Fruit fly (Drosophila melanogaster): ENCODE measurements around the gene CG33648.

The CG33648 gene

DNA sequence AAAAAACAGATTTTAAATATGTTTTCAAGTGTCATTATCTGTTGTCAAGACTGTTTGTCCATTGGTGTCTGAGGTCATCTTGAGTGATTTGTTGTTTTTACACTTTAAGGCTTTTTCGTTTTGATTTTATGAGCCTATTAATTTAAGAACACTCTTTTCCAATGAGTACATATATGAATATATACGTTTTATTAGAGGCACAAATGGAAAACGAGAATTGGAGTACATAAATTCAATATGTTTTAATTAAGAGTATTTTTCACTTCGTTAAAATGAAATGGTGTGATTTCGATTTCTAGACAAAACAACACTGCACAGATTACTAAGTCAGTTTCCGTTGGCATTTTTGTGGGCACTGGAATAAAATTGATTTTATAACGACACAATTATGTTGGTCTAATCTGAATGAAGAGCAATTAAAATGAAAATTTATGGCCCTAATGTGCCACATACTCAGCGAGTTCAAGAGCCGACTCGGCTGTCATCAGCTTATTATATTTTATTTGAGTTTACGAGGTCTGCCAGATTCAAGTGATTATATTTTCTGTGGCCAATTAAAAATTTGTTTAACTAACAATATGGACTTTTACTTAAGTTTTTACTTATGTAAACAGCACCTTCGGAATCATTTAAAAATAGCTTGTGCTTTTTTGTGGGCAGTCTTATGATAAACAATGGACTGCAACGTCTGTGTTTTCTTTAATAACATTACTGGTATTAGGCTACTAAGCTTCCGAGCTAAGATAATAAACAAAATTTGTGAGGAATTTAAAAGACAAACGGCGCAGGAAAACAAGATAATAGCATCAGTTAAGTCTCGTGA lies 22.8 kb upstream of the CG33648 start:
- TF ChIP-seq Sin3A (optimal IDR thresholded peaks at IDR 0.05) (no peak), insv (optimal IDR thresholded peaks at IDR 0.05) (no peak), Myc (optimal IDR thresholded peaks at IDR 0.05) (no peak)

DNA sequence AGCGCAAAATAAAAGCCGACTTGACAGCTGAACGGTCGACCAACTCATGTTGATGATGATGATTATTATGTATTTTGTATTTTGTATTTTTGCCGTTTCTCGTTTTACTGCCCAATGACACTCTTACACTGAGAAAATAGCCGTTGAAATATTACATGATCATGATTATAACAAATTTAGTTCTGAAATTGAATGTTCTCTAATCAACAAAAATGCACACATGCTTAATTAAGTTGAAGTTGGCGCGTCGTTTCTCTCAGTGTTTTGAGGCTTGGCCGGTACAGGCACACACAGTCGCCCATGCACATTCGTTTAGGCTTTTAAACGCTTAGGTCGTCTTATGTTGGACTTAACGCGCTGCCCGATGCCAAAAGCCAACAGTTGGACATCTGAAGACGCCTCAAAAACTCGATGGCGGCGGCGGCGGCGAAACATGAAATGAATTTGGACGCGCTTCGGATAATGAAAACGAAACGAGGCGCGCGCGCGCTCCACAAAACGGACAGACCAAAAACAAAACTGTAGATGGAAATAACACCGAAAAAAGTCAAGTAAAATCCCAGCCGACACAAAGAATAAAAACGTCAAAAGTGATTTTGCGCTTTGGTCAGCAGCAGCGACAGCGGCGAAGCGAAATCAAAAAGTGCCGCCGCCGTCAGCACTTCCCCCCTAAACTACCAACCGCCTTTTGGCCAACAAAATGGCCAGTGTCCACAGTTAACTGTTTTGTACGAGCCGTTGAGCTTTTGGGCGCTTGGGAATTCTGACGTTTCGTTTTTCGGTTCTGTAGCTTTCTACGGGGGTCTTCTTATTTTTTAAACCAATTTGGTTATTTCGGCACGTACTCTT lies 21.3 kb upstream of the CG33648 start:
- TF ChIP-seq h (optimal IDR thresholded peaks at IDR 0.05) (no peak), insv (optimal IDR thresholded peaks at IDR 0.05) (no peak), ttk (optimal IDR thresholded peaks at IDR 0.05) (no peak), Sin3A (optimal IDR thresholded peaks at IDR 0.05) (no peak), Myc (optimal IDR thresholded peaks at IDR 0.05) (no peak), psq (optimal IDR thresholded peaks at IDR 0.05) (no peak)

DNA sequence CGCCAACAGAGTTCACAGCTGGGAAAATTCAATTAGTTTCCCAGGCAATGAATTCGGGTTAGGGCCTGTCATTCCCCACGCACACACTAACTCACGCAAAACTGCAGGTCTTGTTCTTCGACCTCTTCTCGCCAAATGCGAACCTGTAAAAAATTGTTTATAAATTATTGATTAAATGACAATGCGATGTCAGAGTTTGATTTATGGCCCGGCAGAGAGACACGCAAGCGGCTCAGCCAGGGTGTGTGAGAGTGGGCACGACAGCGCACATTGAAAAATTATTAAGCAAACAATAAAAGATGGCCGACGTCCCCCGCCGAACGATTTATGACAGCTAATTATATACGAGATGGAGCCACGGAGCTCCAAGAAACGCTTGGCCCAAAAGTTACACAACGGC lies 20.5 kb upstream of the CG33648 start:
- TF ChIP-seq psq (optimal IDR thresholded peaks at IDR 0.05) (no peak), h (optimal IDR thresholded peaks at IDR 0.05) (no peak), insv (optimal IDR thresholded peaks at IDR 0.05) (no peak), Sin3A (optimal IDR thresholded peaks at IDR 0.05) (no peak), ttk (optimal IDR thresholded peaks at IDR 0.05) (no peak), Myc (optimal IDR thresholded peaks at IDR 0.05) (no peak)

DNA sequence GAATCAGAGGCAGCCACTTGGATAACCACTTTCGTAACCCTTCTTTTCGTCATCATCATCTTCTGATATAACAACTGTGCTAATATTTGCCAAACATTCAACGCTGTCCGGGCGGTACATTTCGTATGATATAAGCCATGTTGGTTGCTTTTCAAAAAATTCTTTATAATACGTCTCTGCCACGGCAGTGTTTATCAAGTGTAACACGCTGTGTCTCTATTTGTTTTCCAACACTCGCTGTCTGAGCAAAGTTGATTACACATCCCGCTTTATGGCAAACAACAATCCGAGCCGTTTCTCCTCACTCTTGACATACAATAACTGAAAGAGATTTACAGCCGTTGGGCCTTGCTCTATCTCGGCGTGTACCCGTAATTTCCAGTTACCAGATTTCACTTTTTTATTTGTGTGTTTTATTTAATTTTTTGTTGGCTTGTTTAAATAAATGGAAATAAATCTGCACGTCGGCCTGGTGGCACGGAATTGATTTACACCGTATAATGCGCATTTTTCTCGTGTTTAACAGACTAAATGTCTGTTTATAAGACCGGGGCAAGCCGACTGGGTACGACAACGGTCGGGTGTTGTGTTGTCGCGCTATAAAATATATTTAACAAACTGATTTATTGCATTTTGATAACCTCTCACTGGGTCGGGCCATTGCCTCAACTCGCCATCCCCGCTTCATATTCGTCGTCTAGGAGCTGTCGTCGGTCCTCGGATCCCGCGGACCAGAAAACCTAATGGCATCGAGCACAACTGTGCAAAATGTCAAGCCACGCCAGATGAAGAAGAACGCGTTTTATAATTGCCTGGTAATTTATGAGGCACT lies 18.9 kb upstream of the CG33648 start:
- TF ChIP-seq ttk (optimal IDR thresholded peaks at IDR 0.05) (no peak), Sin3A (optimal IDR thresholded peaks at IDR 0.05) (no peak), h (optimal IDR thresholded peaks at IDR 0.05) (no peak), insv (optimal IDR thresholded peaks at IDR 0.05) (no peak), Myc (optimal IDR thresholded peaks at IDR 0.05) (no peak), psq (optimal IDR thresholded peaks at IDR 0.05) (no peak)

DNA sequence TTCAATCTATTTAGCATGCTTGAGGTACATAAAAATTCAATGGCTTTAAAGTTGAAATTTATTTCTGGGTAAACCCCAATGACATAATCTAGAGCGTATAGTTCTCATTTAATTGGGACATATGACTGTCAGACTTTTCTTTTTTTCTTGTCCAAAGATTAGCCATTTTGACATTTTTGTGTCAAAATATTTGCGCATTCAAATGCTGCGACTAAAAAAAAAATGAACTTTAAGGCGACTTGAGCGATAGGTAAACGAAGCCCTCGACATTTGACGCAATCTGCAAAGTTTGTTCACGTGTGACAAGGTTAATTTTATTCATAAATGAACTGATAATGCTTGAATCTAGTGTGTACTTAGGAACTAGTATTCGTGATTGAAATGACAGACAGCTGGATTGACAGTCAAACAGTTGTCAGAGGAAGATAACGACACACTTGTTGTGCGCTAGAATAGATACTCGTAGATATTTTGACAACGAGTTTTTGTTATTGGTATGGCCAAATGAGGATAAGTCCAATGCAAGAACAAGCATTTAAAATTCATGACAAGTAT lies 18.0 kb upstream of the CG33648 start:
- no peak for TF ChIP-seq ttk (optimal IDR thresholded peaks at IDR 0.05)
- TF ChIP-seq Myc (optimal IDR thresholded peaks at IDR 0.05), result no peak
- TF ChIP-seq psq (optimal IDR thresholded peaks at IDR 0.05), result no peak
- TF ChIP-seq h (optimal IDR thresholded peaks at IDR 0.05), result no peak
- no peak for TF ChIP-seq Sin3A (optimal IDR thresholded peaks at IDR 0.05)
- TF ChIP-seq insv (optimal IDR thresholded peaks at IDR 0.05), result no peak

DNA sequence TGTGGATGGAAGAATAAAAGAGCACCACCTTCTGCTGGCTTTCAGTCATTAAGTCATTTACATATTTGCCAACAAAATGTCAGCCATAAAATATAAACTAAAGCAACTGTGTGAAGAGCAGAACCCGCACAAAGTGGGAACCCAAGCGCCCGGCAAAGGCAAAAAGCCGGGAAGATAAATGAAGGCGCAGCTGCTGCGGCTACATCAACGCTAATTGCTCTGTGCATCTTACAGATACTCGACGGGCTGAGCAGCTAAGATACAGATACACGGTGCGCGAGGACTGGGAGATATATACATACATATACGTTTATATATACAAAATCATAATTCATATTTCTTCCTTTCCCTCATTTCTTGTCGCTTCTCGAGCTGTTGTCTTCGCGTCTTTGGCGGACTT lies 17.4 kb upstream of the CG33648 start:
- no peak for TF ChIP-seq Myc (optimal IDR thresholded peaks at IDR 0.05)

DNA sequence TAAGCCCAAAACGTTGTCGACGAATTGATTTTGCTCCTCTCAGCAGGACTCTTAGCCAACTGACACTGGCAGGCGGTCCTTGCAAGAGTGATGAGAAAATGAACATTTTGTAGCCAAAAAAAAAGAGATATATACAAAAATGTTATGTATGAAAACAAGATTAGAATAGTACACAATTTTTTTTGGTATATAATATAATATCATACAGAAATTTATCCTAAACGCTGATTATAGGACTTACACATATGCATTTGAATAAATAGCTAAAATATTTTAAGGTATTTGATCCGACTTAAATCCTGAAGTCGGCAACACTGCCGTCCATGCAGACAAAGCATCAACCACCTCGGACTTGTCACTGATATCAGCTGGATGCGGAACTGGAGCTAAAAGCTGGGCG lies 16.1 kb upstream of the CG33648 start:
- no peak for TF ChIP-seq Sin3A (optimal IDR thresholded peaks at IDR 0.05)
- TF ChIP-seq Myc (optimal IDR thresholded peaks at IDR 0.05), result no peak
- TF ChIP-seq psq (optimal IDR thresholded peaks at IDR 0.05), result no peak
- no peak for TF ChIP-seq ttk (optimal IDR thresholded peaks at IDR 0.05)
- TF ChIP-seq insv (optimal IDR thresholded peaks at IDR 0.05), result no peak
- no peak for TF ChIP-seq h (optimal IDR thresholded peaks at IDR 0.05)

DNA sequence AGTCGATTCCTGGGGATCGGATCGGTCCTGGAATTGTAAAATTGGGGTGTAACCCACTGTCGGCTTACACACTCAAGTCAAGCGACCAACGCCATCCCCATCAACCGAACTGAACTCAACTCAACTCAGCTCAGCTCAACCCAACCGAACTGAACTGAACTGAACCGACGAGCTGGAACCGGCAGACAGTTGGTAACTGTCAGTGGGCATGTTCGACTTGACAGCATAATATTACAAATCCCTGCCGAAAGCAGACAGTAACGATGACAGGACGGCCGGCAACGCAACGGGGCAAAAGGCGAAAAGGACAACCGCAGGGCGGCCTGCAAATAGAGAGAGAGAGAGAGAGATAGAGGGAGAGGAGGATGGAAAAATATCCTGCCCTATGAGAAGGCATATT lies 15.4 kb upstream of the CG33648 start:
- no peak for TF ChIP-seq h (optimal IDR thresholded peaks at IDR 0.05)
- no peak for TF ChIP-seq Sin3A (optimal IDR thresholded peaks at IDR 0.05)
- TF ChIP-seq Myc (optimal IDR thresholded peaks at IDR 0.05), result no peak
- TF ChIP-seq psq (optimal IDR thresholded peaks at IDR 0.05), result no peak
- no peak for TF ChIP-seq insv (optimal IDR thresholded peaks at IDR 0.05)

DNA sequence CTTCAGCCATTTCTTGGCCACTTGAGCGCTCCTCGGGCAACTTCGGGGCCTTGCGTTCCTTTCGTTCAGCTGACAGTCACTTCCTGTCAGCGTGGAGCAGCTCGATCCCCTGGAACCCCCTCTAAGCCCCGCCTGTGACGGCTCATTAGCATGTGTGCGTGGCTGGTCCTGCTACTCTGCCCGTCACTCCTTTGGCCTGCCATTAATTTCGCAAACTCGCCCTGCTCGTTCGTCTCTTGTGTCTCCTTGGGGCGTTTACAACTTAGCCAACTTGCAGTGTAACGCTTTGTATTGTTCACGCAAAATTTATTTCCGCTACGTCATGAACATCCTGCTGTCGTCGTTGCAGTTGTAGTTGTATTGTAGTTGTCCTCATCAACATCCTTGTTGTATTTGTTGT lies 13.6 kb upstream of the CG33648 start:
- TF ChIP-seq psq (optimal IDR thresholded peaks at IDR 0.05), result no peak
- no peak for TF ChIP-seq insv (optimal IDR thresholded peaks at IDR 0.05)
- TF ChIP-seq Myc (optimal IDR thresholded peaks at IDR 0.05), result no peak
- no peak for TF ChIP-seq ttk (optimal IDR thresholded peaks at IDR 0.05)
- no peak for TF ChIP-seq h (optimal IDR thresholded peaks at IDR 0.05)
- TF ChIP-seq Sin3A (optimal IDR thresholded peaks at IDR 0.05), result no peak

DNA sequence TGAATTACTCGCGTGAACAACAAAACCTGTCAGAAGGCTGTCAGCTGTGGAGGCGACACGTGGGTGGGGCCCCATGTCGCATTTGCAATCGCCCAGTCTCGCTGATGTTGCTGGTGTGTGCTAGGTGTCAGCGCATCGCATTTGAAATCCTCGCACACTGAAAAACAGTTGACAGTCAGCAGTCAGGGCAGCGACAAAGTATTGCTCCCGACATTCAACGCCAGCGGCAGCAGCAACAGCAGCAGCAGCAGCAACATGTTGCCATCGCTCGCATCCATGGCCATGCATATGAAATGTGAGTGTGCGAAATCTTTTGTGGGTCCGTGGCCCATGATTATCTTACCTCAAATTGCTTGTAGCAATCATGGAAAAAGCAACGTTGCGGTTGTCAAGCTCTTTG lies 12.9 kb upstream of the CG33648 start:
- TF ChIP-seq Myc (optimal IDR thresholded peaks at IDR 0.05) (no peak), psq (optimal IDR thresholded peaks at IDR 0.05) (no peak)

DNA sequence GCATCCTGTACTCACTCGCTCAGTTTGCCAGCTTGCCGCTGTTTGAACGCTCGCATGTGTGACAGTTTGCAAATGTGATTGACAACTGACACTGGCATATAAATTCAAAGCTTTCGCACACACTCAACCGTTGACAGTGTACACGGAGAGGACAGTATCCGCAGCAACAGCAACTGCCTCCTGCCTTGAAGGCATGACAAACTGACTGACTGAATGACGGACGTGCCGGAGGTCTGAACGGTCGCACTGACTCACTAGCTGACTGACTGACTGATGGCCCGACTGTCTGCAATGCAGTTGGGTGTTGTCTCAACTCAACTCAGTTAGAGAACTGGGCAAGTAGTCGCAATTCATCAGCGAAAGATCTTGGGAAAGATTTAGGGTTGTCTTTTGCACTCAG lies 12.2 kb upstream of the CG33648 start:
- TF ChIP-seq insv (optimal IDR thresholded peaks at IDR 0.05), result no peak
- TF ChIP-seq Myc (optimal IDR thresholded peaks at IDR 0.05), result no peak
- no peak for TF ChIP-seq Sin3A (optimal IDR thresholded peaks at IDR 0.05)
- no peak for TF ChIP-seq h (optimal IDR thresholded peaks at IDR 0.05)
- TF ChIP-seq ttk (optimal IDR thresholded peaks at IDR 0.05), result no peak
- TF ChIP-seq psq (optimal IDR thresholded peaks at IDR 0.05), result no peak

DNA sequence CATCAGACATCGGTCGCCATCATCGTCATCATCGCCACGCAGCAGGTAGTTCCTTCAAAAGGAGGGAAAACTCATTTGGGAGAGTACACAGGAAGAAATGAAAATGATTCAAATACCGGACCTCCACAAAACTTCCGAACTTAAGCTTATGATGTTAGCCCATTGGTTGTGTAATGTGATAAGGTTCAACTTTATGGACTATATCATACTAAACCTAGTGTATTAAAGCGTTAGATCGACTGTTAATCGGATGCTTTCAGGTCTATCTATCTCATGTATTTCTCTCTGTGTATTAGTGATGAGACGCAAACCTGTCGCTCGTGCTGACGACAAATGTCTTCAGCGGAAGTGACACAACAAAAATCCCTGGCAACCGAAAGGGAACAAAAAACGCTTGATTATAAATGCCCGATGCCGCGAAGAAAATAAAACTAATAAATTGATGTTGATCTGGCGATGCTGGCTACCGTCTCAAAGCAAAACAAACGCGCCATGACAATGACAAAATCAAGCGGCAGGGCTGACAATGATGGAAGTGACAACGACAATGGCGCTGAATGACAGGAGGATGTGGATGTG lies 11.2 kb upstream of the CG33648 start:
- TF ChIP-seq ttk (optimal IDR thresholded peaks at IDR 0.05) (no peak), psq (optimal IDR thresholded peaks at IDR 0.05) (no peak), Myc (optimal IDR thresholded peaks at IDR 0.05) (no peak), insv (optimal IDR thresholded peaks at IDR 0.05) (no peak), h (optimal IDR thresholded peaks at IDR 0.05) (no peak), Sin3A (optimal IDR thresholded peaks at IDR 0.05) (no peak)
